Fruit fly (Drosophila melanogaster) whole organism, embryonic: ENCODE measurements around the gene sno.

Experiments used
- Atf6 ChIP-seq: fragments of 200-800 bp; sonication (Bioruptor generic); IDR thresholded peaks from 2 replicates; pipeline ENCODE4 v1.3.6; 2022; ENCODE audit warnings: missing biosample characterization, missing genetic modification characterization
- Awh ChIP-seq: fragments of 200-800 bp; sonication (Bioruptor generic); IDR thresholded peaks from 2 replicates; pipeline ENCODE4, ENCODE4 v1.3.6; 2022; ENCODE audit warnings: missing biosample characterization, missing genetic modification characterization
- CG11695 ChIP-seq: fragments of 200-800 bp; sonication (Bioruptor generic); IDR thresholded peaks from 3 replicates; pipeline ENCODE4 v1.3.6; 2022; ENCODE audit warnings: missing biosample characterization, missing genetic modification characterization
- CG12155 ChIP-seq: fragments of 200-800 bp; sonication (Bioruptor generic); optimal IDR thresholded peaks from 3 replicates; lab custom pipeline; 2016; ENCODE audit warnings: missing biosample characterization, missing genetic modification characterization
- CG13287 ChIP-seq: fragments of 200-800 bp; sonication (Bioruptor generic); IDR thresholded peaks from 2 replicates; pipeline ENCODE4 v1.3.6; 2022; ENCODE audit warnings: missing biosample characterization, missing genetic modification characterization; ENCODE audit not compliant: partially characterized antibody
- CG13894 ChIP-seq: fragments of 200-800 bp; sonication (Bioruptor generic); optimal IDR thresholded peaks from 3 replicates; lab custom pipeline; 2018; ENCODE audit warnings: missing biosample characterization, mild to moderate bottlenecking, missing genetic modification characterization, moderate library complexity
- CG14014 ChIP-seq: fragments of 200-800 bp; sonication (Bioruptor generic); IDR thresholded peaks from 2 replicates; pipeline ENCODE4 v1.3.6; 2022; ENCODE audit warnings: missing biosample characterization, missing genetic modification characterization
- CG14050 ChIP-seq: fragments of 200-800 bp; sonication (Bioruptor generic); IDR thresholded peaks from 3 replicates; pipeline ENCODE4 v1.3.6; 2022; ENCODE audit warnings: missing biosample characterization, missing genetic modification characterization
- CG14441 ChIP-seq: fragments of 200-800 bp; sonication (Bioruptor generic); IDR thresholded peaks from 2 replicates; pipeline ENCODE4 v1.3.6; 2022; ENCODE audit warnings: missing biosample characterization, missing genetic modification characterization
- CG14860 ChIP-seq: fragments of 200-800 bp; sonication (Bioruptor generic); IDR thresholded peaks from 3 replicates; pipeline ENCODE4 v1.3.6; 2022; ENCODE audit warnings: missing biosample characterization, missing genetic modification characterization; ENCODE audit not compliant: partially characterized antibody
- CG17359 ChIP-seq: fragments of 200-800 bp; sonication (Bioruptor generic); optimal IDR thresholded peaks from 3 replicates; lab custom pipeline; 2018; ENCODE audit warnings: missing biosample characterization, mild to moderate bottlenecking, missing genetic modification characterization, moderate library complexity
- CG32532 ChIP-seq: fragments of 200-800 bp; sonication (Bioruptor generic); IDR thresholded peaks from 2 replicates; pipeline ENCODE4 v1.3.6; 2022; ENCODE audit warnings: missing biosample characterization, missing genetic modification characterization
- CG4328 ChIP-seq: fragments of 200-800 bp; sonication (Bioruptor generic); optimal IDR thresholded peaks from 3 replicates; lab custom pipeline; 2017; ENCODE audit warnings: missing biosample characterization, missing genetic modification reagents, missing genetic modification characterization
- CG7372 ChIP-seq: fragments of 200-800 bp; sonication (Bioruptor generic); IDR thresholded peaks from 2 replicates; pipeline ENCODE4 v1.3.6; 2022; ENCODE audit warnings: missing biosample characterization, missing genetic modification characterization
- CG7556 ChIP-seq: fragments of 200-800 bp; sonication (Bioruptor generic); optimal IDR thresholded peaks from 2 replicates; lab custom pipeline; 2017; ENCODE audit warnings: missing biosample characterization, mild to moderate bottlenecking, missing genetic modification characterization
- CG7987 ChIP-seq: fragments of 200-800 bp; sonication (Bioruptor generic); optimal IDR thresholded peaks from 2 replicates; lab custom pipeline; 2018; ENCODE audit warnings: missing biosample characterization, mild to moderate bottlenecking, missing genetic modification characterization, moderate library complexity
- CG8281 ChIP-seq: fragments of 200-800 bp; sonication (Bioruptor generic); optimal IDR thresholded peaks from 2 replicates; lab custom pipeline; 2018; ENCODE audit warnings: missing biosample characterization, mild to moderate bottlenecking, missing genetic modification characterization, moderate library complexity
- CG8388 ChIP-seq: fragments of 200-800 bp; sonication (Bioruptor generic); optimal IDR thresholded peaks from 2 replicates; lab custom pipeline; 2019; ENCODE audit warnings: missing biosample characterization, mild to moderate bottlenecking, missing genetic modification characterization, moderate library complexity
- CG9215 ChIP-seq: fragments of 200-800 bp; sonication (Bioruptor generic); IDR thresholded peaks from 2 replicates; pipeline ENCODE4 v1.3.6; 2022; ENCODE audit warnings: missing biosample characterization, missing genetic modification characterization
- CkIIα-i1 ChIP-seq: fragments of 200-800 bp; sonication (Bioruptor generic); IDR thresholded peaks from 2 replicates; pipeline ENCODE4 v1.3.6; 2022; ENCODE audit warnings: missing biosample characterization, missing genetic modification characterization
- Dbx ChIP-seq: fragments of 200-800 bp; sonication (Bioruptor generic); IDR thresholded peaks from 3 replicates; pipeline ENCODE4 v1.3.6; 2022; ENCODE audit warnings: missing biosample characterization, missing genetic modification characterization
- Hmx ChIP-seq: fragments of 200-800 bp; sonication (Bioruptor generic); optimal IDR thresholded peaks from 2 replicates; lab custom pipeline; 2016; ENCODE audit warnings: missing biosample characterization, missing genetic modification characterization
- Hr51 ChIP-seq, 2 experiments: fragments of 200-800 bp; sonication (Bioruptor generic); optimal IDR thresholded peaks; 2 replicates in 1 of 2; 3 replicates in 1 of 2; lab custom pipeline; 2016 to 2018; ENCODE audit warnings: missing biosample characterization in 2 of 2, missing genetic modification characterization in 2 of 2, mild to moderate bottlenecking in 1 of 2, moderate library complexity in 1 of 2
- Lpt ChIP-seq: fragments of >200 bp; optimal IDR thresholded peaks from 2 replicates; lab custom pipeline; 2018; ENCODE audit warnings: missing biosample characterization, missing genetic modification characterization
- Meics ChIP-seq: fragments of 200-800 bp; sonication (Bioruptor generic); optimal IDR thresholded peaks from 2 replicates; lab custom pipeline; 2017; ENCODE audit warnings: missing biosample characterization, mild to moderate bottlenecking, missing genetic modification characterization
- Six4 ChIP-seq: fragments of 200-800 bp; sonication (Bioruptor generic); optimal IDR thresholded peaks from 2 replicates; lab custom pipeline; 2016; ENCODE audit warnings: missing biosample characterization, missing genetic modification characterization
- Sry-β ChIP-seq: fragments of 200-800 bp; sonication (Bioruptor generic); optimal IDR thresholded peaks from 2 replicates; lab custom pipeline; 2018; ENCODE audit warnings: missing biosample characterization, mild to moderate bottlenecking, missing genetic modification characterization, moderate library complexity
- abd-A ChIP-seq: fragments of 200-800 bp; sonication (Bioruptor generic); optimal IDR thresholded peaks from 3 replicates; lab custom pipeline; 2019; ENCODE audit warnings: missing biosample characterization, mild to moderate bottlenecking, missing genetic modification characterization, moderate library complexity
- ap ChIP-seq: fragments of 200-800 bp; sonication (Bioruptor generic); IDR thresholded peaks from 2 replicates; pipeline ENCODE4 v1.3.6; 2022; ENCODE audit warnings: missing biosample characterization, missing genetic modification characterization
- cato ChIP-seq: fragments of 200-800 bp; sonication (Bioruptor generic); optimal IDR thresholded peaks from 2 replicates; lab custom pipeline; 2016; ENCODE audit warnings: missing biosample characterization, missing genetic modification characterization, borderline replicate concordance
- dm ChIP-seq: fragments of 200-800 bp; sonication (Bioruptor generic); optimal IDR thresholded peaks from 3 replicates; lab custom pipeline; 2016; ENCODE audit warnings: missing biosample characterization, missing genetic modification characterization
- dpn ChIP-seq, 2 experiments: fragments of 200-800 bp; sonication (Bioruptor generic); optimal IDR thresholded peaks; 3 replicates each; lab custom pipeline; 2016; ENCODE audit warnings: missing biosample characterization in 2 of 2, missing genetic modification characterization in 2 of 2
- dysf ChIP-seq: fragments of 200-800 bp; sonication (Bioruptor generic); IDR thresholded peaks from 3 replicates; pipeline ENCODE4 v1.3.6; 2022; ENCODE audit warnings: missing biosample characterization, missing genetic modification characterization
- gem ChIP-seq: fragments of 200-800 bp; sonication (Bioruptor generic); optimal IDR thresholded peaks from 2 replicates; lab custom pipeline; 2019; ENCODE audit warnings: missing biosample characterization, mild to moderate bottlenecking, missing genetic modification characterization, moderate library complexity
- ham ChIP-seq: fragments of 200-800 bp; sonication (Bioruptor generic); IDR thresholded peaks from 2 replicates; pipeline ENCODE4 v1.3.6; 2022; ENCODE audit warnings: missing biosample characterization, missing genetic modification characterization
- lov ChIP-seq, 2 experiments: fragments of 200-800 bp in 1 of 2; fragments of >200 bp in 1 of 2; sonication (Bioruptor generic) in 1 of 2; IDR thresholded peaks in 1 of 2; optimal IDR thresholded peaks in 1 of 2; 2 replicates in 1 of 2; 3 replicates in 1 of 2; pipeline versions ENCODE4 v1.3.6 to Lab custom; 2017 to 2022; ENCODE audit warnings: missing biosample characterization in 1 of 2, missing genetic modification characterization in 1 of 2
- luna ChIP-seq: fragments of 200-800 bp; sonication (Bioruptor generic); optimal IDR thresholded peaks from 2 replicates; lab custom pipeline; 2016; ENCODE audit warnings: missing biosample characterization, missing genetic modification characterization
- pnt ChIP-seq: fragments of 200-800 bp; sonication (Bioruptor generic); optimal IDR thresholded peaks from 3 replicates; lab custom pipeline; 2016; ENCODE audit warnings: missing biosample characterization, missing genetic modification characterization
- prd ChIP-seq, 3 experiments: fragments of >200 bp in 2 of 3; fragments of 200-800 bp in 1 of 3; sonication (Bioruptor generic) in 1 of 3; optimal IDR thresholded peaks in 2 of 3; IDR thresholded peaks in 1 of 3; 2 replicates in 2 of 3; 3 replicates in 1 of 3; pipeline versions ENCODE4 v1.3.6 to Lab custom; 2017 to 2022; ENCODE audit warnings: missing biosample characterization in 1 of 3, missing genetic modification characterization in 1 of 3
- row ChIP-seq: fragments of 200-800 bp; sonication (Bioruptor generic); IDR thresholded peaks from 3 replicates; pipeline ENCODE4 v1.3.6; 2022; ENCODE audit warnings: missing biosample characterization, missing genetic modification characterization
- slbo ChIP-seq: fragments of 200-800 bp; sonication (Bioruptor generic); IDR thresholded peaks from 2 replicates; pipeline ENCODE4 v1.3.6; 2022; ENCODE audit warnings: missing biosample characterization, missing genetic modification characterization
- tgo ChIP-seq: fragments of 200-800 bp; sonication (Bioruptor generic); IDR thresholded peaks from 3 replicates; pipeline ENCODE4 v1.3.6; 2022; ENCODE audit warnings: missing biosample characterization, missing genetic modification characterization
- vnd ChIP-seq: fragments of 200-800 bp; sonication (Bioruptor generic); IDR thresholded peaks from 3 replicates; pipeline ENCODE4 v1.3.6; 2022; ENCODE audit warnings: missing biosample characterization, missing genetic modification characterization; ENCODE audit not compliant: partially characterized antibody
- wek ChIP-seq: fragments of 200-800 bp; sonication (Bioruptor generic); optimal IDR thresholded peaks from 3 replicates; lab custom pipeline; 2018; ENCODE audit warnings: missing biosample characterization, mild to moderate bottlenecking, missing genetic modification characterization, moderate library complexity
- zfh1 ChIP-seq: fragments of 200-800 bp; sonication (Bioruptor generic); IDR thresholded peaks from 3 replicates; pipeline ENCODE4 v1.3.6; 2022; ENCODE audit warnings: missing biosample characterization, missing genetic modification characterization

sno gene

dm6 chrX:13244462-13244861, 33.0 kb upstream of the sno start (continued):
- TF ChIP-seq Six4 (GFP tag; lab: Kevin White, UChicago) (no peak), abd-A (tag; lab: Kevin White, UChicago) (no peak), pnt (GFP tag; lab: Kevin White, UChicago) (no peak), CG8388 (GFP tag; lab: Kevin White, UChicago) (no peak), lov (optimal IDR thresholded peaks at IDR 0.05; lab: Kevin White, UChicago) (no peak), lov (GFP tag; IDR thresholded peaks at IDR 0.05; lab: Robert Waterston, UW) (no peak), zfh1 (peak; percentile 41; the same call in 1 of the 3 replicates), CG14014 (GFP tag; lab: Robert Waterston, UW) (no peak), CG8281 (tag; lab: Kevin White, UChicago) (no peak), dm (GFP tag; lab: Kevin White, UChicago) (no peak), cato (GFP tag; lab: Kevin White, UChicago) (no peak), CG14860 (GFP tag; lab: Robert Waterston, UW) (no peak), dysf (GFP tag; lab: Robert Waterston, UW) (peak; percentile 6; the same call in 1 of the 3 replicates), CG11695 (no peak), Dbx (GFP tag; lab: Robert Waterston, UW) (no peak), Lpt (GFP tag; lab: Kevin White, UChicago) (no peak), CG7556 (GFP tag; lab: Kevin White, UChicago) (no peak), vnd (GFP tag; lab: Robert Waterston, UW) (no peak), prd (optimal IDR thresholded peaks at IDR 0.05; lab: Kevin White, UChicago) (no peak), prd (GFP tag; IDR thresholded peaks at IDR 0.05; lab: Robert Waterston, UW) (peak; percentile 8; the same call in 1 of the 3 replicates), CG9215 (GFP tag; lab: Robert Waterston, UW) (no peak), CG17359 (peak; percentile 43), ham (GFP tag; lab: Robert Waterston, UW) (no peak), CG12155 (GFP tag; lab: Kevin White, UChicago) (no peak), CG32532 (GFP tag; lab: Robert Waterston, UW) (no peak), slbo (GFP tag; lab: Robert Waterston, UW) (no peak), row (GFP tag; lab: Robert Waterston, UW) (peak; percentile 37; the same call in 1 of the 3 replicates), CG7372 (GFP tag; lab: Robert Waterston, UW) (no peak), CG13287 (no peak), CG7987 (GFP tag; lab: Kevin White, UChicago) (no peak), CG4328 (GFP tag; lab: Kevin White, UChicago) (no peak), wek (GFP tag; lab: Kevin White, UChicago) (no peak), CkIIα-i1 (GFP tag; lab: Robert Waterston, UW) (no peak), Hmx (GFP tag; lab: Kevin White, UChicago) (no peak), dpn (GFP tag; optimal IDR thresholded peaks at IDR 0.05; lab: Kevin White, UChicago) (no peak), CG14050 (GFP tag; lab: Robert Waterston, UW) (no peak), Atf6 (GFP tag; lab: Robert Waterston, UW) (no peak), Sry-β (no peak), luna (GFP tag; lab: Kevin White, UChicago) (no peak), Meics (GFP tag; lab: Kevin White, UChicago) (no peak), gem (tag; lab: Kevin White, UChicago) (peak; percentile 42), Hr51 (GFP tag; optimal IDR thresholded peaks at IDR 0.05; lab: Kevin White, UChicago) (peak in 1 of 2 experiments; percentile 56), tgo (no peak), CG14441 (no peak), Awh (GFP tag; lab: Robert Waterston, UW) (0 out of 2 replicates have a peak, but pooled peaks have one; percentile 22), CG13894 (no peak), ap (GFP tag; lab: Robert Waterston, UW) (no peak)
